Worm (Caenorhabditis elegans): Measurements from ENCODE around the gene K09C6.10.

K09C6.10 gene

ce11 chrV:875945-876344, 36.7 kb downstream of the K09C6.10 start, which contains the start of gene T02B11.9:
Gene T02B11.9 (plus strand): TSS chrV:876245.
- no peak for TF ChIP-seq nhr-12 (tag; optimal IDR thresholded peaks at IDR 0.05)
- TF ChIP-seq xbp-1 (tag; optimal IDR thresholded peaks at IDR 0.05), result no peak
- no peak for TF ChIP-seq aly-2 (tag; optimal IDR thresholded peaks at IDR 0.05)
- no peak for TF ChIP-seq lin-13 (GFP tag; optimal IDR thresholded peaks at IDR 0.05)
- TF ChIP-seq elt-2 (tag; optimal IDR thresholded peaks at IDR 0.05), result no peak

- no peak for TF ChIP-seq nhr-11 (tag; optimal IDR thresholded peaks at IDR 0.05)
- TF ChIP-seq C04F5.9 (tag; optimal IDR thresholded peaks at IDR 0.05), result no peak
- TF ChIP-seq egl-13 (tag; optimal IDR thresholded peaks at IDR 0.05), result no peak
Observed at ce11 chrV:878567-878966, 39.3 kb downstream of the K09C6.10 start, which contains the start of gene T02B11.8. Gene T02B11.8 (minus strand): TSS chrV:878667.

- TF ChIP-seq C16A3.4 (tag; optimal IDR thresholded peaks at IDR 0.05) (no peak), zip-4 (GFP tag; optimal IDR thresholded peaks at IDR 0.05) (no peak), egl-13 (tag; optimal IDR thresholded peaks at IDR 0.05) (no peak), unc-98 (GFP tag; IDR thresholded peaks at IDR 0.05) (no peak), elt-2 (tag; optimal IDR thresholded peaks at IDR 0.05) (no peak), Y116A8C.19 (tag; optimal IDR thresholded peaks at IDR 0.05; ENCODE audit: borderline replicate concordance) (no peak), nhr-77 (tag; optimal IDR thresholded peaks at IDR 0.05) (no peak), isw-1 (GFP tag; IDR thresholded peaks at IDR 0.05) (no peak), elt-3 (tag; optimal IDR thresholded peaks at IDR 0.05) (no peak), aly-2 (tag; optimal IDR thresholded peaks at IDR 0.05) (no peak)
Observed at ce11 chrV:879171-879570, 40.0 kb downstream of the K09C6.10 start, which contains the start of gene srg-53. Gene srg-53 (plus strand): TSS chrV:879471.

- TF ChIP-seq nhr-28 (tag; optimal IDR thresholded peaks at IDR 0.05), result no peak
- TF ChIP-seq isw-1 (GFP tag; IDR thresholded peaks at IDR 0.05), result no peak
- no peak for TF ChIP-seq unc-130 (tag; optimal IDR thresholded peaks at IDR 0.05)
- TF ChIP-seq lin-13 (GFP tag; optimal IDR thresholded peaks at IDR 0.05), result no peak
Observed at ce11 chrV:884324-884723, 45.1 kb downstream of the K09C6.10 start, which contains the start of gene srj-38. Gene srj-38 (minus strand): TSS chrV:884424.

ce11 chrV:889216-889615, 50.0 kb downstream of the K09C6.10 start, which contains the start of gene T02B11.6:
Gene T02B11.6 (minus strand): TSS chrV:889316.
- TF ChIP-seq lin-14 (GFP tag; optimal IDR thresholded peaks at IDR 0.05) (no peak), grh-1 (GFP tag; IDR thresholded peaks at IDR 0.05) (no peak), isw-1 (GFP tag; IDR thresholded peaks at IDR 0.05) (no peak), efl-1 (optimal IDR thresholded peaks at IDR 0.05) (no peak), efl-1 (GFP tag; optimal IDR thresholded peaks at IDR 0.05 in 1 of 2) (no peak), unc-62 (GFP tag; optimal IDR thresholded peaks at IDR 0.05) (no peak), blmp-1 (tag; optimal IDR thresholded peaks at IDR 0.05) (no peak), swsn-7 (tag; optimal IDR thresholded peaks at IDR 0.05) (no peak), ceh-8 (GFP tag; optimal IDR thresholded peaks at IDR 0.05) (no peak), ama-1 (optimal IDR thresholded peaks at IDR 0.05) (no peak), aha-1 (tag; optimal IDR thresholded peaks at IDR 0.05) (no peak), lin-13 (GFP tag; optimal IDR thresholded peaks at IDR 0.05) (no peak), unc-130 (tag; optimal IDR thresholded peaks at IDR 0.05) (no peak), C16A3.4 (tag; optimal IDR thresholded peaks at IDR 0.05) (no peak), lir-3 (tag; optimal IDR thresholded peaks at IDR 0.05; ENCODE audit: poor library complexity) (no peak), nhr-85 (tag) (no peak), elt-3 (tag; optimal IDR thresholded peaks at IDR 0.05) (no peak), egl-13 (tag; optimal IDR thresholded peaks at IDR 0.05) (no peak), fos-1 (tag; optimal IDR thresholded peaks at IDR 0.05) (no peak), unc-98 (GFP tag; IDR thresholded peaks at IDR 0.05) (no peak)

All from whole organism, L1 larva.